Worm (Caenorhabditis elegans) whole organism, midembryonic: ENCODE measurements around the gene F46B3.9.

Experiments used
- T22C8.4 ChIP-seq: fragments of 200-800 bp; sonication (Bioruptor generic); IDR thresholded peaks from 2 replicates; pipeline ENCODE4 v1.3.6; 2022; ENCODE audit warnings: missing genetic modification characterization, missing compliant biosample characterization
- flt-1 ChIP-seq: fragments of 200-800 bp; sonication (Bioruptor generic); IDR thresholded peaks from 2 replicates; pipeline ENCODE4 v1.3.6; 2022; ENCODE audit warnings: missing genetic modification characterization, missing compliant biosample characterization
- ref-1 ChIP-seq: fragments of 200-800 bp; sonication (Bioruptor generic); conservative IDR thresholded peaks from 2 replicates; pipeline ENCODE4 v1.3.6; 2022; ENCODE audit warnings: missing genetic modification reagents, missing genetic modification characterization, missing compliant biosample characterization
- ztf-23 ChIP-seq: fragments of 200-800 bp; sonication (Bioruptor generic); IDR thresholded peaks from 2 replicates; pipeline ENCODE4 v1.3.6; 2022; ENCODE audit warnings: missing genetic modification reagents, missing genetic modification characterization, missing compliant biosample characterization

DNA sequence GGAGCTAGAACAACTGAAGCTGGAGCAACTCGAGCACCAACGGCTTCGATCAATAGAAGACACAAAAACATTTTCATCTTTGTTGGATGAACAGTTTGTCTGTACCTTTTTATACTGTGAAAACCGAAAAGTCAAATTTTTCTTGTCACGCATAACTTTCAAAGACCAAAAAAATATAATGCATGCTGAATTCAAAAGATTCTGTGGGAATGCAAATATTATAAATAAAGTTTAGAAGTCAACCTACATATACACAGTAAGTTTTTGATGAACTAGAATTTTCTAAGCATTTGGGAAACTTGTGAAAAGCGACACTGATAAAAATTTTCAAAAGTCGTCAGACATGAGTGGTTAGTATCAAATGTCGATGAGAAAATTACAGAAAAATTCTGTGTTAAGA, 7.7 kb upstream of the F46B3.9 start, which contains the start of gene F46B3.15:
- TF ChIP-seq T22C8.4 (GFP tag; lab: Robert Waterston, UW) (no peak), ref-1 (GFP tag; lab: Robert Waterston, UW) (no peak), ztf-23 (GFP tag; lab: Robert Waterston, UW) (no peak), flt-1 (GFP tag; lab: Robert Waterston, UW) (no peak)
